Worm (Caenorhabditis elegans) whole organism, midembryonic: ENCODE data around the gene srlf-11.

Experiments used
- cog-1 ChIP-seq: sonication (generic microtip); optimal IDR thresholded peaks from 2 replicates; lab custom pipeline; 2016; ENCODE audit warnings: missing genetic modification characterization, missing compliant biosample characterization
- flt-1 ChIP-seq: fragments of 200-800 bp; sonication (Bioruptor generic); IDR thresholded peaks from 2 replicates; pipeline ENCODE4 v1.3.6; 2022; ENCODE audit warnings: missing genetic modification characterization, missing compliant biosample characterization
- med-1 ChIP-seq: sonication (generic microtip); optimal IDR thresholded peaks from 2 replicates; lab custom pipeline; 2017; ENCODE audit warnings: missing genetic modification characterization, mild to moderate bottlenecking, missing compliant biosample characterization, antibody characterized with exemption, missing genetic modification reagents; ENCODE audit not compliant: insufficient read depth
- ztf-23 ChIP-seq: fragments of 200-800 bp; sonication (Bioruptor generic); IDR thresholded peaks from 2 replicates; pipeline ENCODE4 v1.3.6; 2022; ENCODE audit warnings: missing genetic modification reagents, missing genetic modification characterization, missing compliant biosample characterization
- ztf-29 ChIP-seq: fragments of 200-800 bp; sonication (Bioruptor generic); IDR thresholded peaks from 2 replicates; pipeline ENCODE4 v1.3.6; 2022; ENCODE audit warnings: missing genetic modification reagents, missing genetic modification characterization, missing compliant biosample characterization

DNA sequence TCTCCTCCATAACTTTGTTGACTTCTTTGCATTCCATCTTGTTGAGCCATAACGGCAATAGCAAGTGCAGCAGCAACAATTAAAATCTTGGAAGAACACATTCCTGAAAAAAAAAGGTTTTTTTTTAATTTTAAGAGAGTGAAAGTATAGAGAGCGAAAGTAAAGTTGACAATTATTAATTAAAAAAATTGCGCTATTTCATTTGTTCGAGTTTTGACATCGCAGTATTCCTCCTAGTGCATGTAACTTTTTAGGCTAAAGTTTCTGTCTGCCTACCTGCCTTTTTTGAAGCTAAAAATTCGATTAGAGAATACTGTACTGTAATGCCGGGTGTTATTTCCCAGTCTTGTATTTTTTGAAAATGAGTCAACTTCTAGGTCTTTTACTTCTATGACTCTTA is 6.2 kb upstream of the srlf-11 start, which contains the start of gene srlf-12:
- TF ChIP-seq med-1 (GFP tag; lab: Kevin White, UChicago): no peak
- no peak for TF ChIP-seq ztf-29
- TF ChIP-seq flt-1: no peak
- no peak for TF ChIP-seq ztf-23 (GFP tag; lab: Robert Waterston, UW)
- TF ChIP-seq cog-1 (tag; lab: Kevin White, UChicago): no peak
